Worm (Caenorhabditis elegans) whole organism, late embryonic: Measurements from ENCODE around the gene ddl-3.

Experiments
- C08G9.2 ChIP-seq: sonication (generic microtip); optimal IDR thresholded peaks from 2 replicates; lab custom pipeline; 2016; ENCODE audit warnings: mild to moderate bottlenecking, missing genetic modification characterization, moderate library complexity, missing compliant biosample characterization
- K09A11.1 ChIP-seq: sonication (generic microtip); optimal IDR thresholded peaks from 2 replicates; lab custom pipeline; 2017; ENCODE audit warnings: antibody characterized with exemption, mild to moderate bottlenecking, missing genetic modification characterization, missing compliant biosample characterization; ENCODE audit not compliant: insufficient read depth
- Y22D7AL.16 ChIP-seq: sonication (generic microtip); optimal IDR thresholded peaks from 2 replicates; lab custom pipeline; 2016; ENCODE audit warnings: missing genetic modification characterization, missing compliant biosample characterization
- ceh-14 ChIP-seq: sonication (generic microtip); optimal IDR thresholded peaks from 2 replicates; lab custom pipeline; 2016; ENCODE audit warnings: missing genotype, missing genetic modification characterization, missing compliant biosample characterization
- ceh-18 ChIP-seq: sonication (generic microtip); optimal IDR thresholded peaks from 2 replicates; lab custom pipeline; 2016; ENCODE audit warnings: missing genetic modification characterization, missing compliant biosample characterization
- ceh-19 ChIP-seq: fragments of 200-800 bp; sonication (Bioruptor generic); optimal IDR thresholded peaks from 2 replicates; lab custom pipeline; 2018; ENCODE audit warnings: mild to moderate bottlenecking, missing genetic modification characterization, missing compliant biosample characterization
- ceh-2 ChIP-seq: sonication (generic microtip); optimal IDR thresholded peaks from 2 replicates; lab custom pipeline; 2016; ENCODE audit warnings: missing genotype, missing genetic modification characterization, missing compliant biosample characterization
- ceh-24 ChIP-seq: sonication (generic microtip); optimal IDR thresholded peaks from 2 replicates; lab custom pipeline; 2016; ENCODE audit warnings: mild to moderate bottlenecking, missing genetic modification characterization, missing compliant biosample characterization
- ceh-31 ChIP-seq: sonication (generic microtip); optimal IDR thresholded peaks from 2 replicates; lab custom pipeline; 2016; ENCODE audit warnings: missing genetic modification characterization, missing compliant biosample characterization
- ceh-34 ChIP-seq: sonication (generic microtip); optimal IDR thresholded peaks from 2 replicates; lab custom pipeline; 2016; ENCODE audit warnings: mild to moderate bottlenecking, missing genetic modification characterization, missing compliant biosample characterization
- ceh-48 ChIP-seq: sonication (generic microtip); optimal IDR thresholded peaks from 2 replicates; lab custom pipeline; 2016; ENCODE audit warnings: missing genetic modification characterization, inconsistent platforms, missing compliant biosample characterization
- ceh-6 ChIP-seq: fragments of 200-800 bp; sonication (Bioruptor generic); optimal IDR thresholded peaks from 2 replicates; lab custom pipeline; 2018; ENCODE audit warnings: mild to moderate bottlenecking, missing genetic modification characterization, missing compliant biosample characterization
- che-1 ChIP-seq: sonication (generic microtip); optimal IDR thresholded peaks from 2 replicates; lab custom pipeline; 2016; ENCODE audit warnings: mild to moderate bottlenecking, missing genetic modification characterization, missing compliant biosample characterization
- dve-1 ChIP-seq: sonication (generic microtip); optimal IDR thresholded peaks from 2 replicates; lab custom pipeline; 2017; ENCODE audit warnings: antibody characterized with exemption, mild to moderate bottlenecking, missing genetic modification characterization, missing compliant biosample characterization
- elt-2 ChIP-seq: sonication (generic microtip); optimal IDR thresholded peaks from 2 replicates; lab custom pipeline; 2016; ENCODE audit warnings: missing genetic modification reagents, missing genetic modification characterization, missing compliant biosample characterization
- elt-4 ChIP-seq: sonication (generic microtip); optimal IDR thresholded peaks from 2 replicates; lab custom pipeline; 2016; ENCODE audit warnings: missing genetic modification characterization, missing compliant biosample characterization
- ets-4 ChIP-seq: sonication (generic microtip); optimal IDR thresholded peaks from 2 replicates; lab custom pipeline; 2016; ENCODE audit warnings: missing genetic modification characterization, missing compliant biosample characterization
- eyg-1 ChIP-seq: sonication (generic microtip); optimal IDR thresholded peaks from 2 replicates; lab custom pipeline; 2016; ENCODE audit warnings: missing genotype, missing genetic modification characterization, missing compliant biosample characterization
- fkh-6 ChIP-seq: sonication (generic microtip); optimal IDR thresholded peaks from 2 replicates; lab custom pipeline; 2016; ENCODE audit warnings: missing genetic modification characterization, missing compliant biosample characterization
- gmeb-2 ChIP-seq: sonication (generic microtip); optimal IDR thresholded peaks from 2 replicates; lab custom pipeline; 2016; ENCODE audit warnings: missing genetic modification characterization, inconsistent platforms, missing compliant biosample characterization
- hlh-30 ChIP-seq: sonication (generic microtip); optimal IDR thresholded peaks from 2 replicates; lab custom pipeline; 2017; ENCODE audit warnings: antibody characterized with exemption, missing genetic modification characterization, missing compliant biosample characterization; ENCODE audit not compliant: insufficient read depth
- lin-11 ChIP-seq: fragments of 200-800 bp; sonication (Bioruptor generic); optimal IDR thresholded peaks from 2 replicates; lab custom pipeline; 2018; ENCODE audit warnings: mild to moderate bottlenecking, missing genetic modification characterization, missing compliant biosample characterization
- madf-2 ChIP-seq: sonication (generic microtip); optimal IDR thresholded peaks from 2 replicates; lab custom pipeline; 2017; ENCODE audit warnings: missing genetic modification characterization, missing compliant biosample characterization
- nfya-1 ChIP-seq: sonication (generic microtip); optimal IDR thresholded peaks from 2 replicates; lab custom pipeline; 2017; ENCODE audit warnings: missing genetic modification characterization, mild to moderate bottlenecking, missing compliant biosample characterization, antibody characterized with exemption, moderate library complexity
- nhr-11 ChIP-seq: fragments of 150-350 bp; optimal IDR thresholded peaks from 2 replicates; lab custom pipeline; 2014; ENCODE audit warnings: missing biosample characterization, missing genetic modification characterization
- nhr-232 ChIP-seq: sonication (generic microtip); optimal IDR thresholded peaks from 2 replicates; lab custom pipeline; 2016; ENCODE audit warnings: missing genetic modification characterization, missing compliant biosample characterization
- pax-1 ChIP-seq: fragments of 150-350 bp; optimal IDR thresholded peaks from 2 replicates; lab custom pipeline; 2014; ENCODE audit warnings: missing biosample characterization, missing genetic modification characterization
- pha-4 ChIP-seq: fragments of 150-350 bp; optimal IDR thresholded peaks from 2 replicates; lab custom pipeline; 2018; ENCODE audit warnings: missing biosample characterization, missing genetic modification reagents, missing genetic modification characterization
- rnt-1 ChIP-seq: sonication (generic microtip); optimal IDR thresholded peaks from 2 replicates; lab custom pipeline; 2016; ENCODE audit warnings: missing genetic modification characterization, missing compliant biosample characterization
- sox-4 ChIP-seq: sonication (generic microtip); optimal IDR thresholded peaks from 2 replicates; lab custom pipeline; 2017; ENCODE audit warnings: mild to moderate bottlenecking, missing genetic modification characterization, inconsistent platforms, missing compliant biosample characterization
- tbx-2 ChIP-seq: sonication (generic microtip); optimal IDR thresholded peaks from 2 replicates; lab custom pipeline; 2016; ENCODE audit warnings: missing genetic modification characterization, missing compliant biosample characterization
- ttx-3 ChIP-seq: sonication (generic microtip); optimal IDR thresholded peaks from 2 replicates; lab custom pipeline; 2016; ENCODE audit warnings: missing genetic modification reagents, missing genetic modification characterization, missing compliant biosample characterization
- unc-42 ChIP-seq: sonication (generic microtip); optimal IDR thresholded peaks from 2 replicates; lab custom pipeline; 2016; ENCODE audit warnings: missing genotype, missing genetic modification characterization, missing compliant biosample characterization
- unc-55 ChIP-seq: sonication (generic microtip); optimal IDR thresholded peaks from 2 replicates; lab custom pipeline; 2017; ENCODE audit warnings: missing biosample characterization, missing genetic modification reagents, missing genetic modification characterization

The ddl-3 gene

ce11 chrII:14349356-14349923 is 5.2 kb upstream of the ddl-3 start, which contains the start of the genes Y54G11A.17, lin-7 and elof-1:
Gene Y54G11A.17, minus strand, starts transcription at chrII:14349406.
Gene lin-7, minus strand, starts transcription at chrII:14349406.
Gene elof-1, plus strand, starts transcription at chrII:14349738.
- TF ChIP-seq unc-42 (tag; lab: Kevin White, UChicago) (peak; percentile 78), elt-2 (peak; percentile 49), fkh-6 (tag; lab: Kevin White, UChicago) (no peak), ceh-34 (tag; lab: Kevin White, UChicago) (no peak), nhr-11 (tag; lab: Kevin White, UChicago) (no peak), madf-2 (tag; lab: Kevin White, UChicago) (peak; percentile 5), ceh-2 (tag; lab: Kevin White, UChicago) (peak; percentile 31), nfya-1 (peak; percentile 92), ceh-24 (tag; lab: Kevin White, UChicago) (no peak), ceh-19 (peak; percentile 18), K09A11.1 (tag; lab: Kevin White, UChicago) (no peak), hlh-30 (tag; lab: Kevin White, UChicago) (peak; percentile 31), ceh-48 (tag; lab: Kevin White, UChicago) (peak; percentile 60), dve-1 (peak; percentile 11), Y22D7AL.16 (tag; lab: Kevin White, UChicago) (peak; percentile 32), sox-4 (peak; percentile 32), ceh-18 (peak; percentile 47), unc-55 (GFP tag; lab: Kevin White, UChicago) (peak; percentile 65), ttx-3 (peak; percentile 8), tbx-2 (tag; lab: Kevin White, UChicago) (peak; percentile 55), ceh-31 (peak; percentile 88), pax-1 (peak; percentile 31), pha-4 (tag; lab: Kevin White, UChicago) (no peak), ets-4 (tag; lab: Kevin White, UChicago) (peak; percentile 19)

DNA sequence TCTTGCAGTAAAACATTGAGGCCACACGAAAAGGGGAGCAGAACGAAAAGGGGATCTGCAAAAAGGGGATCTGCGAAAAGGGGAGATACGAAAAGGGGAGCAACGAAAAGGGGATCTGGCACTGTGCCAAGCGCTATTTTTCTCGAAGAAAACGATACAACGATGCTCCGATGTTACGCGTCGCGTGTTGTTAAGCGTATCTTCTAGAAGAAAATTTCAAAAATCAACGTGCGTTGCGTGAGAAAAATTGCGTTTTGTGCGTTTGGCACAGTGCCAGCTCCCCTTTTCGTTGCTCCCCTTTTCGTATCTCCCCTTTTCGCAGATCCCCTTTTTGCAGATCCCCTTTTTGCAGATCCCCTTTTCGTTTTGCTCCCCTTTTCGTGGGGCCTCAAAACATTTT is 2.0 kb upstream of the ddl-3 start, which contains the start of gene Y54G11A.9:
Y54G11A.9 (minus strand) TSS at position 196 of the 400 bp plus-strand sequence.
- TF ChIP-seq C08G9.2 (peak; percentile 42), ceh-31 (peak; percentile 71), tbx-2 (tag; lab: Kevin White, UChicago) (peak; percentile 23)

ce11 chrII:14321225-14321624 is 23.0 kb downstream of the ddl-3 start:
- no peak for TF ChIP-seq lin-11 (tag; lab: Kevin White, UChicago)
- peak; percentile 10 for TF ChIP-seq unc-42 (tag; lab: Kevin White, UChicago)
- peak; percentile 83 for TF ChIP-seq ceh-14 (tag; lab: Kevin White, UChicago)

- TF ChIP-seq ceh-48 (tag; lab: Kevin White, UChicago) (no peak), ceh-2 (tag; lab: Kevin White, UChicago) (no peak), nhr-11 (tag; lab: Kevin White, UChicago) (no peak), gmeb-2 (tag; lab: Kevin White, UChicago) (no peak), eyg-1 (tag; lab: Kevin White, UChicago) (no peak), sox-4 (no peak), rnt-1 (tag; lab: Kevin White, UChicago) (no peak), che-1 (tag; lab: Kevin White, UChicago) (no peak), ceh-18 (no peak), ceh-19 (no peak), elt-4 (tag; lab: Kevin White, UChicago) (no peak), ceh-6 (GFP tag; lab: Kevin White, UChicago) (no peak), nhr-232 (tag; lab: Kevin White, UChicago) (no peak)
Measured at ce11 chrII:14319227-14319626, 25.0 kb downstream of the ddl-3 start.
